Fruit fly (Drosophila melanogaster): ENCODE results near the gene CSN8.

Gene CSN8

DNA sequence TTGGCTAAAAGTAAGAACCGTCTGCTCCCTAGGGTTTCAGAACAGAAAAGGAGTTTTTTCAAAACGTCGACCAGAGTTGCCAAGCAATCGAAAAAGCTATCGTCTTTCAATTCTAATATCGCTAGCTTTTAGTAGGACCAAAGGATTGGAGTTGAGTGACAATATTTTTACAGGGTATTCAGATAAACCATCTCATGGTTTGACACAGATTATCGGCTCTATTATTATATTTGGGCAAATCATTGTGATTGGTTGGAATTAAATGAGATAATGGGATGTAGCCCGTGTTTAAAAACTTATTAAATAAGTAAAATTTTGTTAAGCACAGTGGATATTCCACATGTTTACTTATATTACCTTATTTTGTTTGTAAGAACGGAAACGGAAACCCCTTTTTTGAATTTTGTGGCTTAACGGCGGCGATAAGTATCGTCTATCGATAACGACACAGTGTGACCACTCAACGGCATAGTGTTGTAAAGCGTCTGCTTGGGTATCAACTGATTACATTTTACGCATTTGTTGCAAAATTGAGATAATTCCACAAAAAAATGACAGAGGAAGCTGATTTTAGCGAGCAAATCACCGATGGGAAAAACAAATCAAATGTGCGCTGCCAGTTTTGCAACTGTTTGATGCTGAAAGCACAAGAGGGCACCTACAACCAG lies 44.7 kb upstream of the CSN8 start, which contains the start of the genes mtsh and strat (continued):
- peak; percentile 26 for TF ChIP-seq kah (GFP tag; optimal IDR thresholded peaks at IDR 0.05)
- peak; percentile 85 for TF ChIP-seq MTF-1 (GFP tag; optimal IDR thresholded peaks at IDR 0.05; ENCODE audit: borderline replicate concordance)
- no peak for TF ChIP-seq CG42726 (GFP tag; IDR thresholded peaks at IDR 0.05; ENCODE audit: partially characterized antibody)
- peak; percentile 47 for TF ChIP-seq CG15479 (GFP tag; optimal IDR thresholded peaks at IDR 0.05)
- TF ChIP-seq Doc2 (GFP tag; IDR thresholded peaks at IDR 0.05): no peak
- TF ChIP-seq stwl (tag; optimal IDR thresholded peaks at IDR 0.05): peak; percentile 96
- peak; percentile 28 for TF ChIP-seq pho (GFP tag; optimal IDR thresholded peaks at IDR 0.05)
- TF ChIP-seq CG11560 (tag; IDR thresholded peaks at IDR 0.05): no peak
- TF ChIP-seq CG14860 (GFP tag; IDR thresholded peaks at IDR 0.05; ENCODE audit: partially characterized antibody): peak; percentile 61; the same call in 2 of the 3 replicates
- no peak for TF ChIP-seq Trl (optimal IDR thresholded peaks at IDR 0.05)
- peak; percentile 49 for TF ChIP-seq Trl (GFP tag; optimal IDR thresholded peaks at IDR 0.05)
- peak; percentile 65 for TF ChIP-seq trem (tag; optimal IDR thresholded peaks at IDR 0.05)
- TF ChIP-seq Mes4 (GFP tag; optimal IDR thresholded peaks at IDR 0.05): peak; percentile 6
- TF ChIP-seq oc (tag; optimal IDR thresholded peaks at IDR 0.05): no peak
- TF ChIP-seq CG13296 (GFP tag; optimal IDR thresholded peaks at IDR 0.05): peak; percentile 81
- TF ChIP-seq NK7.1 (GFP tag; optimal IDR thresholded peaks at IDR 0.05): no peak
- TF ChIP-seq Fer2 (tag; optimal IDR thresholded peaks at IDR 0.05): peak; percentile 31
- peak; percentile 78 for TF ChIP-seq CG6791 (GFP tag; IDR thresholded peaks at IDR 0.05; ENCODE audit: partially characterized antibody)
- no peak for TF ChIP-seq CG8478 (optimal IDR thresholded peaks at IDR 0.05)
- TF ChIP-seq CG32532 (GFP tag; IDR thresholded peaks at IDR 0.05): peak; percentile 52
- peak; percentile 45 for TF ChIP-seq Mad (GFP tag; optimal IDR thresholded peaks at IDR 0.05)
- peak; percentile 57; the same call in 1 of the 2 replicates for TF ChIP-seq Atf6 (GFP tag; IDR thresholded peaks at IDR 0.05)
- TF ChIP-seq repo (GFP tag; optimal IDR thresholded peaks at IDR 0.05): peak; percentile 19
- peak in 1 of 2 experiments; percentile 56 for TF ChIP-seq Hr51 (GFP tag; optimal IDR thresholded peaks at IDR 0.05)
- TF ChIP-seq MESR4 (GFP tag; optimal IDR thresholded peaks at IDR 0.05): peak; percentile 64
- no peak for TF ChIP-seq shn (GFP tag; optimal IDR thresholded peaks at IDR 0.05)
- TF ChIP-seq jigr1 (GFP tag; IDR thresholded peaks at IDR 0.05): no peak
- peak; percentile 74 for TF ChIP-seq zfh1 (GFP tag; IDR thresholded peaks at IDR 0.05)
- TF ChIP-seq B-H2 (GFP tag; optimal IDR thresholded peaks at IDR 0.05): peak; percentile 59
- TF ChIP-seq HmgZ (tag; optimal IDR thresholded peaks at IDR 0.05): peak; percentile 60
- TF ChIP-seq Max (GFP tag; optimal IDR thresholded peaks at IDR 0.05): peak; percentile 35
- TF ChIP-seq wek (GFP tag; optimal IDR thresholded peaks at IDR 0.05): peak; percentile 3
- peak; percentile 55 for TF ChIP-seq dm (GFP tag; optimal IDR thresholded peaks at IDR 0.05)
- peak; percentile 28 for TF ChIP-seq Ssrp (tag; optimal IDR thresholded peaks at IDR 0.05)
- peak; percentile 30 for TF ChIP-seq CG6254 (GFP tag; optimal IDR thresholded peaks at IDR 0.05)
- no peak for TF ChIP-seq psq (GFP tag; optimal IDR thresholded peaks at IDR 0.05)
- peak; percentile 58; the same call in 1 of the 3 replicates for TF ChIP-seq ken (GFP tag; IDR thresholded peaks at IDR 0.05)
- peak; percentile 72 for TF ChIP-seq Side (GFP tag; optimal IDR thresholded peaks at IDR 0.05)
- no peak for TF ChIP-seq en (GFP tag; optimal IDR thresholded peaks at IDR 0.05)
- TF ChIP-seq CG7271 (tag; optimal IDR thresholded peaks at IDR 0.05): peak; percentile 86
- peak; percentile 62 for TF ChIP-seq nmo (GFP tag; optimal IDR thresholded peaks at IDR 0.05)
- peak; percentile 62 for TF ChIP-seq Sox100B (GFP tag; optimal IDR thresholded peaks at IDR 0.05)
- peak; percentile 84 for TF ChIP-seq pzg (GFP tag; optimal IDR thresholded peaks at IDR 0.05)
- TF ChIP-seq MBD-R2 (GFP tag; IDR thresholded peaks at IDR 0.05): peak; percentile 94
- peak; percentile 48 for TF ChIP-seq CG17802 (tag; optimal IDR thresholded peaks at IDR 0.05)
- TF ChIP-seq ara (GFP tag; IDR thresholded peaks at IDR 0.05): 0 out of 2 replicates have a peak, but pooled peaks have one; percentile 42
- peak; percentile 51; the same call in 2 of the 3 replicates for TF ChIP-seq CG16813 (GFP tag; IDR thresholded peaks at IDR 0.05; ENCODE audit: partially characterized antibody)
- TF ChIP-seq rib (GFP tag; IDR thresholded peaks at IDR 0.05): no peak
- TF ChIP-seq unc-4 (GFP tag; IDR thresholded peaks at IDR 0.05; ENCODE audit: partially characterized antibody): peak; percentile 59; the same call in 1 of the 2 replicates

Data from whole organism, embryonic.